Fruit fly (Drosophila melanogaster) whole organism, embryonic: ENCODE data around the gene Atu.

Experiments used
- Ada2b ChIP-seq: fragments of 200-800 bp; sonication (Bioruptor generic); IDR thresholded peaks from 2 replicates; pipeline ENCODE4 v1.3.6; 2022; ENCODE audit warnings: missing biosample characterization, missing genetic modification characterization
- Bdp1 ChIP-seq: fragments of 200-800 bp; sonication (Bioruptor generic); optimal IDR thresholded peaks from 3 replicates; lab custom pipeline; 2016; ENCODE audit warnings: missing biosample characterization, missing genetic modification characterization
- CG10147 ChIP-seq: fragments of 200-800 bp; sonication (Bioruptor generic); optimal IDR thresholded peaks from 2 replicates; lab custom pipeline; 2019; ENCODE audit warnings: missing biosample characterization, mild to moderate bottlenecking, missing genetic modification characterization, moderate library complexity
- CG10565 ChIP-seq: fragments of 200-800 bp; sonication (Bioruptor generic); optimal IDR thresholded peaks from 3 replicates; lab custom pipeline; 2016; ENCODE audit warnings: missing biosample characterization, mild to moderate bottlenecking, missing genetic modification characterization
- CG11247 ChIP-seq: fragments of 200-800 bp; sonication (Bioruptor generic); IDR thresholded peaks from 2 replicates; pipeline ENCODE4 v1.3.6; 2022; ENCODE audit warnings: missing biosample characterization, missing genetic modification characterization
- CG12659 ChIP-seq: fragments of 200-800 bp; sonication (Bioruptor generic); optimal IDR thresholded peaks from 3 replicates; lab custom pipeline; 2017; ENCODE audit warnings: mild to moderate bottlenecking, missing biosample characterization, missing genetic modification reagents, missing genetic modification characterization
- CG13775 ChIP-seq: fragments of 200-800 bp; sonication (Bioruptor generic); optimal IDR thresholded peaks from 3 replicates; lab custom pipeline; 2017; ENCODE audit warnings: missing biosample characterization, mild to moderate bottlenecking, missing genetic modification characterization
- CG15601 ChIP-seq: fragments of 200-800 bp; sonication (Bioruptor generic); optimal IDR thresholded peaks from 3 replicates; lab custom pipeline; 2019; ENCODE audit warnings: missing biosample characterization, mild to moderate bottlenecking, missing genetic modification characterization, moderate library complexity
- CG16779 ChIP-seq: fragments of 200-800 bp; sonication (Bioruptor generic); IDR thresholded peaks from 2 replicates; pipeline ENCODE4 v1.3.6; 2022; ENCODE audit warnings: missing biosample characterization, missing genetic modification characterization
- CG16815 ChIP-seq: fragments of 200-800 bp; sonication (Bioruptor generic); optimal IDR thresholded peaks from 3 replicates; lab custom pipeline; 2017; ENCODE audit warnings: missing biosample characterization, mild to moderate bottlenecking, missing genetic modification characterization
- CG16863 ChIP-seq: fragments of 200-800 bp; sonication (Bioruptor generic); optimal IDR thresholded peaks from 3 replicates; lab custom pipeline; 2016; ENCODE audit warnings: missing biosample characterization, missing genetic modification characterization
- CG18262 ChIP-seq: fragments of 200-800 bp; optimal IDR thresholded peaks from 3 replicates; lab custom pipeline; 2019; ENCODE audit warnings: missing biosample characterization, mild to moderate bottlenecking, missing genetic modification characterization, moderate library complexity
- CG2889 ChIP-seq: fragments of 200-800 bp; sonication (Bioruptor generic); IDR thresholded peaks from 3 replicates; pipeline ENCODE4 v1.3.6; 2022; ENCODE audit warnings: missing biosample characterization, missing genetic modification characterization
- CG6254 ChIP-seq: fragments of 200-800 bp; sonication (Bioruptor generic); optimal IDR thresholded peaks from 3 replicates; lab custom pipeline; 2017; ENCODE audit warnings: mild to moderate bottlenecking, missing biosample characterization, missing genetic modification reagents, missing genetic modification characterization
- CG6689 ChIP-seq: fragments of 200-800 bp; sonication (Bioruptor generic); IDR thresholded peaks from 2 replicates; pipeline ENCODE4 v1.3.6; 2022; ENCODE audit warnings: missing biosample characterization, missing genetic modification characterization
- CG6813 ChIP-seq: fragments of 200-800 bp; sonication (Bioruptor generic); optimal IDR thresholded peaks from 2 replicates; lab custom pipeline; 2017; ENCODE audit warnings: missing biosample characterization, missing genetic modification characterization, mild to moderate bottlenecking, moderate library complexity, missing genetic modification reagents
- CG9215 ChIP-seq: fragments of 200-800 bp; sonication (Bioruptor generic); IDR thresholded peaks from 2 replicates; pipeline ENCODE4 v1.3.6; 2022; ENCODE audit warnings: missing biosample characterization, missing genetic modification characterization
- CG9797 ChIP-seq: fragments of 200-800 bp; sonication (Bioruptor generic); optimal IDR thresholded peaks from 3 replicates; lab custom pipeline; 2018; ENCODE audit warnings: missing biosample characterization, mild to moderate bottlenecking, missing genetic modification characterization
- CHES-1-like ChIP-seq: fragments of 200-800 bp; sonication (Bioruptor generic); optimal IDR thresholded peaks from 2 replicates; lab custom pipeline; 2016; ENCODE audit warnings: missing biosample characterization, missing genetic modification characterization
- CTCF ChIP-seq: fragments of 200-800 bp; sonication (Bioruptor generic); optimal IDR thresholded peaks from 2 replicates; lab custom pipeline; 2017; ENCODE audit warnings: missing biosample characterization, mild to moderate bottlenecking, missing genetic modification characterization, moderate library complexity
- Dbx ChIP-seq: fragments of 200-800 bp; sonication (Bioruptor generic); IDR thresholded peaks from 3 replicates; pipeline ENCODE4 v1.3.6; 2022; ENCODE audit warnings: missing biosample characterization, missing genetic modification characterization
- Dip3 ChIP-seq: fragments of 200-800 bp; sonication (Bioruptor generic); optimal IDR thresholded peaks from 3 replicates; lab custom pipeline; 2016; ENCODE audit warnings: missing biosample characterization, missing genetic modification characterization
- E2f1 ChIP-seq: fragments of 200-800 bp; sonication (Bioruptor generic); IDR thresholded peaks from 2 replicates; pipeline ENCODE4 v1.3.6; 2022; ENCODE audit warnings: missing biosample characterization, missing genetic modification characterization
- HmgZ ChIP-seq: fragments of 200-800 bp; sonication (Bioruptor generic); optimal IDR thresholded peaks from 2 replicates; lab custom pipeline; 2018; ENCODE audit warnings: missing biosample characterization, mild to moderate bottlenecking, missing genetic modification characterization
- Jarid2 ChIP-seq: fragments of 200-800 bp; sonication (Bioruptor generic); optimal IDR thresholded peaks from 3 replicates; lab custom pipeline; 2017; ENCODE audit warnings: mild to moderate bottlenecking, missing biosample characterization, missing genetic modification reagents, missing genetic modification characterization
- NC2α ChIP-seq: fragments of 200-800 bp; sonication (Bioruptor generic); optimal IDR thresholded peaks from 2 replicates; lab custom pipeline; 2016; ENCODE audit warnings: missing biosample characterization, missing genetic modification characterization
- Nf-YB ChIP-seq: fragments of 200-800 bp; sonication (Bioruptor generic); optimal IDR thresholded peaks from 3 replicates; lab custom pipeline; 2019; ENCODE audit warnings: missing biosample characterization, mild to moderate bottlenecking, missing genetic modification characterization, moderate library complexity
- Nf-YC ChIP-seq: fragments of 200-800 bp; optimal IDR thresholded peaks from 3 replicates; lab custom pipeline; 2019; ENCODE audit warnings: missing biosample characterization, mild to moderate bottlenecking, missing genetic modification characterization, moderate library complexity
- Pdp1 ChIP-seq, 2 experiments: fragments of 200-800 bp; sonication (Bioruptor generic); optimal IDR thresholded peaks; 3 replicates each; lab custom pipeline; 2016; ENCODE audit warnings: missing biosample characterization in 2 of 2, missing genetic modification characterization in 2 of 2, mild to moderate bottlenecking in 1 of 2, moderate library complexity in 1 of 2
- Rfx ChIP-seq: fragments of 200-800 bp; sonication (Bioruptor generic); IDR thresholded peaks from 2 replicates; pipeline ENCODE4 v1.3.6; 2022; ENCODE audit warnings: missing biosample characterization, missing genetic modification characterization
- Tbp ChIP-seq: fragments of >200 bp; optimal IDR thresholded peaks from 2 replicates; lab custom pipeline; 2018; ENCODE audit warnings: missing biosample characterization, missing genetic modification characterization
- al ChIP-seq: fragments of 200-800 bp; sonication (Bioruptor generic); IDR thresholded peaks from 2 replicates; pipeline ENCODE4 v1.3.6; 2022; ENCODE audit warnings: missing biosample characterization, missing genetic modification characterization
- ash1 ChIP-seq: fragments of 200-800 bp; sonication (Bioruptor generic); optimal IDR thresholded peaks from 2 replicates; lab custom pipeline; 2018; ENCODE audit warnings: missing biosample characterization, mild to moderate bottlenecking, missing genetic modification characterization
- bigmax ChIP-seq: fragments of 200-800 bp; sonication (Bioruptor generic); optimal IDR thresholded peaks from 2 replicates; lab custom pipeline; 2018; ENCODE audit warnings: missing biosample characterization, mild to moderate bottlenecking, missing genetic modification characterization
- crol ChIP-seq: fragments of 200-800 bp; sonication (Bioruptor generic); IDR thresholded peaks from 2 replicates; pipeline ENCODE4 v1.3.6; 2022; ENCODE audit warnings: missing biosample characterization, missing genetic modification characterization
- dati ChIP-seq: fragments of 200-800 bp; sonication (Bioruptor generic); IDR thresholded peaks from 2 replicates; pipeline ENCODE4 v1.3.6; 2022; ENCODE audit warnings: missing biosample characterization, missing genetic modification characterization
- esg ChIP-seq: fragments of 200-800 bp; sonication (Bioruptor generic); conservative IDR thresholded peaks from 2 replicates; pipeline ENCODE4 v1.3.6; 2022; ENCODE audit warnings: missing biosample characterization, missing genetic modification characterization
- gcm ChIP-seq: fragments of 200-800 bp; sonication (Bioruptor generic); optimal IDR thresholded peaks from 2 replicates; lab custom pipeline; 2019; ENCODE audit warnings: missing biosample characterization, mild to moderate bottlenecking, missing genetic modification characterization, moderate library complexity
- grn ChIP-seq: fragments of 200-800 bp; sonication (Bioruptor generic); optimal IDR thresholded peaks from 3 replicates; lab custom pipeline; 2017; ENCODE audit warnings: missing biosample characterization, missing genetic modification characterization
- ham ChIP-seq: fragments of 200-800 bp; sonication (Bioruptor generic); IDR thresholded peaks from 2 replicates; pipeline ENCODE4 v1.3.6; 2022; ENCODE audit warnings: missing biosample characterization, missing genetic modification characterization
- hb ChIP-seq: fragments of 200-800 bp; sonication (Bioruptor generic); IDR thresholded peaks from 3 replicates; pipeline ENCODE4 v1.3.6; 2022; ENCODE audit warnings: missing biosample characterization, missing genetic modification characterization; ENCODE audit not compliant: partially characterized antibody
- jumu ChIP-seq: fragments of 200-800 bp; sonication (Bioruptor generic); optimal IDR thresholded peaks from 3 replicates; lab custom pipeline; 2016; ENCODE audit warnings: missing biosample characterization, missing genetic modification characterization
- mam ChIP-seq: fragments of 200-800 bp; sonication (Bioruptor generic); optimal IDR thresholded peaks from 3 replicates; lab custom pipeline; 2016; ENCODE audit warnings: missing biosample characterization, missing genetic modification characterization
- oc ChIP-seq: fragments of 200-800 bp; sonication (Bioruptor generic); optimal IDR thresholded peaks from 2 replicates; lab custom pipeline; 2018; ENCODE audit warnings: missing biosample characterization, mild to moderate bottlenecking, missing genetic modification characterization, moderate library complexity
- rib ChIP-seq: fragments of 200-800 bp; sonication (Bioruptor generic); IDR thresholded peaks from 2 replicates; pipeline ENCODE4 v1.3.6; 2022; ENCODE audit warnings: missing biosample characterization, missing genetic modification characterization
- shn ChIP-seq: fragments of 200-800 bp; sonication (Bioruptor generic); optimal IDR thresholded peaks from 3 replicates; lab custom pipeline; 2016; ENCODE audit warnings: missing biosample characterization, missing genetic modification characterization
- so ChIP-seq: fragments of 200-800 bp; sonication (Bioruptor generic); IDR thresholded peaks from 3 replicates; pipeline ENCODE4 v1.3.6; 2022; ENCODE audit warnings: missing biosample characterization, missing genetic modification characterization
- sug ChIP-seq: fragments of 200-800 bp; optimal IDR thresholded peaks from 2 replicates; lab custom pipeline; 2019; ENCODE audit warnings: missing biosample characterization, mild to moderate bottlenecking, missing genetic modification characterization, moderate library complexity
- twi ChIP-seq: fragments of 200-800 bp; optimal IDR thresholded peaks from 2 replicates; lab custom pipeline; 2019; ENCODE audit warnings: missing biosample characterization, mild to moderate bottlenecking, missing genetic modification characterization, moderate library complexity
- vnd ChIP-seq: fragments of 200-800 bp; sonication (Bioruptor generic); IDR thresholded peaks from 3 replicates; pipeline ENCODE4 v1.3.6; 2022; ENCODE audit warnings: missing biosample characterization, missing genetic modification characterization; ENCODE audit not compliant: partially characterized antibody
- wor ChIP-seq: fragments of 200-800 bp; sonication (Bioruptor generic); IDR thresholded peaks from 2 replicates; pipeline ENCODE4 v1.3.6; 2022; ENCODE audit warnings: missing biosample characterization, missing genetic modification characterization
- z ChIP-seq: fragments of 200-800 bp; sonication (Bioruptor generic); IDR thresholded peaks from 3 replicates; pipeline ENCODE4 v1.3.6; 2022; ENCODE audit warnings: missing biosample characterization, missing genetic modification characterization

Gene Atu

DNA sequence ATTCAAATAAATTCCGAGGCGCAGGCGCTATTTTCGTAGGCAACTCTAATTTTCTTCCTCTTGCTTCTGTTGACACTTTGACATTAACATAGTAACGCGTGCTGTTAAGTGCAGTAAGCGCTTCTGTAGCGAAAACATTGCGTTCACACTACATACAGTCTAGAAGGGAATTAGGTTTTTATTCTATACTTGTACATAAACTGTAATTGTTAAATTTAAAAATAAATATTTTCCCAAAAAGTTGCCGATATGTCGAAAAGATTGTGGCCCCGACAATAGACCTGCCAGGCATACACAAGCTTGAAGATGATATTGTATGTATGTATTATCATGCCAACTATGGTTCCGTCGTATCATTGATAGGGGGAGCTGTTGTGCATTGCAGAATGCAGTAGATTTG is 6.7 kb upstream of the Atu start, which contains the start of gene asl (continued):
- no peak for TF ChIP-seq oc (tag; lab: Kevin White, UChicago)
- peak; percentile 26; the same call in 1 of the 2 replicates for TF ChIP-seq CG9215 (GFP tag; lab: Robert Waterston, UW)
- peak; percentile 67 for TF ChIP-seq CG6689 (GFP tag; lab: Robert Waterston, UW)
- no peak for TF ChIP-seq grn (GFP tag; lab: Kevin White, UChicago)
- TF ChIP-seq hb (GFP tag; lab: Robert Waterston, UW), result no peak
- peak; percentile 76 for TF ChIP-seq HmgZ (tag; lab: Kevin White, UChicago)
- peak; percentile 27 for TF ChIP-seq CG10147 (GFP tag; lab: Kevin White, UChicago)
- TF ChIP-seq Ada2b (GFP tag; lab: Robert Waterston, UW), result peak; percentile 49
- TF ChIP-seq twi (tag; lab: Kevin White, UChicago), result peak; percentile 62
- peak; percentile 61 for TF ChIP-seq CG9797
- TF ChIP-seq z, result no peak
- peak; percentile 51; the same call in 1 of the 2 replicates for TF ChIP-seq CG11247 (GFP tag; lab: Robert Waterston, UW)
- TF ChIP-seq so (GFP tag; lab: Robert Waterston, UW), result no peak
- no peak for TF ChIP-seq CG6813 (GFP tag; lab: Kevin White, UChicago)
- TF ChIP-seq ash1, result no peak
- peak; percentile 44 for TF ChIP-seq mam
- TF ChIP-seq jumu, result peak; percentile 30
- TF ChIP-seq CG13775 (GFP tag; lab: Kevin White, UChicago), result peak; percentile 61
- TF ChIP-seq CG16815 (GFP tag; lab: Kevin White, UChicago), result peak; percentile 39
- TF ChIP-seq CG18262, result peak; percentile 61
- TF ChIP-seq ham (GFP tag; lab: Robert Waterston, UW), result no peak
- TF ChIP-seq Nf-YB (GFP tag; lab: Kevin White, UChicago), result peak; percentile 33
- TF ChIP-seq Bdp1, result peak; percentile 32
- peak; percentile 58 for TF ChIP-seq CHES-1-like (GFP tag; lab: Kevin White, UChicago)
- TF ChIP-seq Dip3 (GFP tag; lab: Kevin White, UChicago), result peak; percentile 73
- no peak for TF ChIP-seq CG6254 (GFP tag; lab: Kevin White, UChicago)
- peak; percentile 64 for TF ChIP-seq sug (tag; lab: Kevin White, UChicago)
- no peak for TF ChIP-seq NC2α (GFP tag; lab: Kevin White, UChicago)
- peak; percentile 54 to 59 for TF ChIP-seq Pdp1 (GFP tag; optimal IDR thresholded peaks at IDR 0.05; lab: Kevin White, UChicago)
- peak; percentile 19; the same call in 1 of the 2 replicates for TF ChIP-seq rib
- no peak for TF ChIP-seq Jarid2 (GFP tag; lab: Kevin White, UChicago)
- TF ChIP-seq Nf-YC (tag; lab: Kevin White, UChicago), result peak; percentile 68
- no peak for TF ChIP-seq CG10565 (GFP tag; lab: Kevin White, UChicago)
- peak; percentile 61 for TF ChIP-seq E2f1 (GFP tag; lab: Robert Waterston, UW)
- peak; percentile 94 for TF ChIP-seq CTCF (GFP tag; lab: Kevin White, UChicago)
- no peak for TF ChIP-seq vnd (GFP tag; lab: Robert Waterston, UW)
- peak; percentile 57; the same call in 1 of the 3 replicates for TF ChIP-seq Dbx (GFP tag; lab: Robert Waterston, UW)
- peak; percentile 34 for TF ChIP-seq CG16863
- TF ChIP-seq Rfx (GFP tag; lab: Robert Waterston, UW), result peak; percentile 79
- peak; percentile 88 for TF ChIP-seq CG12659 (GFP tag; lab: Kevin White, UChicago)
- no peak for TF ChIP-seq crol (GFP tag; lab: Robert Waterston, UW)
- TF ChIP-seq bigmax (GFP tag; lab: Kevin White, UChicago), result no peak
- TF ChIP-seq Tbp (GFP tag; lab: Kevin White, UChicago), result peak; percentile 2
- peak; percentile 31; the same call in 1 of the 2 replicates for TF ChIP-seq al (GFP tag; lab: Robert Waterston, UW)
- TF ChIP-seq wor (GFP tag; lab: Robert Waterston, UW), result no peak
- peak; percentile 25 for TF ChIP-seq shn (GFP tag; lab: Kevin White, UChicago)
- TF ChIP-seq CG15601 (tag; lab: Kevin White, UChicago), result peak; percentile 70
- no peak for TF ChIP-seq gcm (GFP tag; lab: Kevin White, UChicago)
- no peak for TF ChIP-seq CG16779 (GFP tag; lab: Robert Waterston, UW)
- no peak for TF ChIP-seq CG2889 (GFP tag; lab: Robert Waterston, UW)
- 0 out of 2 replicates have a peak, but pooled peaks have one; percentile 25 for TF ChIP-seq dati
- TF ChIP-seq esg (GFP tag; lab: Robert Waterston, UW), result peak; percentile 40; the same call in 1 of the 2 replicates
